Worm (Caenorhabditis elegans) whole organism, early embryonic: ENCODE measurements around the gene oma-2.

Experiments
- F13C5.2 ChIP-seq: sonication (generic microtip); optimal IDR thresholded peaks from 2 replicates; lab custom pipeline; 2017; ENCODE audit warnings: mild to moderate bottlenecking, missing genetic modification characterization, inconsistent platforms, missing compliant biosample characterization
- aly-1 ChIP-seq: sonication (generic microtip); optimal IDR thresholded peaks from 2 replicates; lab custom pipeline; 2016; ENCODE audit warnings: missing genetic modification characterization, missing compliant biosample characterization
- ama-1 ChIP-seq: fragments of 150-350 bp; optimal IDR thresholded peaks from 2 replicates; lab custom pipeline; 2014
- ceh-13 ChIP-seq: fragments of 200-800 bp; sonication (Bioruptor generic); optimal IDR thresholded peaks from 2 replicates; lab custom pipeline; 2018; ENCODE audit warnings: mild to moderate bottlenecking, missing genetic modification characterization, missing compliant biosample characterization
- ceh-36 ChIP-seq: sonication (generic microtip); optimal IDR thresholded peaks from 2 replicates; lab custom pipeline; 2016; ENCODE audit warnings: missing genetic modification characterization, inconsistent platforms, missing compliant biosample characterization
- ets-7 ChIP-seq: sonication (generic microtip); optimal IDR thresholded peaks from 2 replicates; lab custom pipeline; 2016; ENCODE audit warnings: missing genotype, missing genetic modification characterization, missing compliant biosample characterization
- flt-1 ChIP-seq: fragments of 200-800 bp; sonication (Bioruptor generic); IDR thresholded peaks from 2 replicates; pipeline ENCODE4 v1.3.6; 2022; ENCODE audit warnings: missing genetic modification characterization, missing compliant biosample characterization
- hmg-4 ChIP-seq: fragments of 200-800 bp; sonication (Bioruptor generic); optimal IDR thresholded peaks from 2 replicates; lab custom pipeline; 2018; ENCODE audit warnings: mild to moderate bottlenecking, missing genetic modification characterization, missing compliant biosample characterization
- pes-1 ChIP-seq: fragments of 200-800 bp; sonication (Bioruptor generic); IDR thresholded peaks from 2 replicates; pipeline ENCODE4 v1.3.6; 2022; ENCODE audit warnings: missing genetic modification reagents, missing genetic modification characterization, missing compliant biosample characterization
- scrt-1 ChIP-seq: fragments of 200-800 bp; sonication (Bioruptor generic); IDR thresholded peaks from 2 replicates; pipeline ENCODE4 v1.3.6; 2022; ENCODE audit warnings: missing genetic modification characterization, missing compliant biosample characterization
- sea-1 ChIP-seq: fragments of 200-800 bp; sonication (Bioruptor generic); conservative IDR thresholded peaks from 2 replicates; pipeline ENCODE4 v1.3.6; 2022; ENCODE audit warnings: missing genetic modification characterization, missing compliant biosample characterization
- tbx-11 ChIP-seq: fragments of 200-800 bp; sonication (Bioruptor generic); IDR thresholded peaks from 2 replicates; pipeline ENCODE4 v1.3.6; 2022; ENCODE audit warnings: missing genetic modification characterization, missing compliant biosample characterization
- tbx-37 ChIP-seq: fragments of 200-800 bp; sonication (Bioruptor generic); conservative IDR thresholded peaks from 2 replicates; pipeline ENCODE4 v1.3.6; 2022; ENCODE audit warnings: missing genetic modification reagents, missing genetic modification characterization, missing compliant biosample characterization

DNA sequence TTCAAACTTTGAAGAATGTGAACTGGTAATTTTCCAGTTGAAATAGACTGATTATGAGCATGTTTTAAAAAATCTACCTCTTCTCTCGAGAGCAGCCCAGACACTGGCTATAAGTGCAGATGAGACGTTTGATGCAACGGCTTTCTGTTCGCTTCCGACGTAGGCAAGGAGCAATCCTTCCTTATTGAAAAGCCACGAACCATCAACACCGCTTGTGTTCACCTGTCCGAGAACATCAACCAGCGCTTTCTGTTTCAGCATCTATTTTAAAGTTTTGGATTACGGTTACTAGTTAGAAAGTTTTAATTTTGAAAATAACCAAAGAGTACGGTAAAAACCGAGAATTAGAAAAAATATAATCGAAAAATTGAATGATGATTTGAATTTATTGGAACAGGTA lies 18.4 kb upstream of the oma-2 start, which contains the start of gene lmtr-2:
- TF ChIP-seq aly-1 (tag; lab: Kevin White, UChicago) (no peak), ceh-13 (GFP tag; lab: Kevin White, UChicago) (no peak), ets-7 (no peak), ama-1 (lab: Kevin White, UChicago) (peak; percentile 39), flt-1 (GFP tag; lab: Robert Waterston, UW) (no peak), pes-1 (GFP tag; lab: Robert Waterston, UW) (no peak), F13C5.2 (tag; lab: Kevin White, UChicago) (no peak), hmg-4 (GFP tag; lab: Kevin White, UChicago) (no peak), ceh-36 (no peak), scrt-1 (GFP tag; lab: Robert Waterston, UW) (no peak), tbx-37 (GFP tag; lab: Robert Waterston, UW) (no peak), tbx-11 (GFP tag; lab: Robert Waterston, UW) (no peak), sea-1 (no peak)
